Worm (Caenorhabditis elegans) whole organism, L2 larva: ENCODE measurements around the gene lron-10.

Experiments
- dmd-4 ChIP-seq: sonication (generic microtip); optimal IDR thresholded peaks from 2 replicates; lab custom pipeline; 2017; ENCODE audit warnings: missing biosample characterization, missing genetic modification characterization
- egl-27 ChIP-seq: sonication (generic microtip); optimal IDR thresholded peaks from 3 replicates; lab custom pipeline; 2017; ENCODE audit warnings: missing biosample characterization, missing genetic modification reagents, missing genetic modification characterization
- ztf-11 ChIP-seq: sonication (generic microtip); optimal IDR thresholded peaks from 2 replicates; lab custom pipeline; 2017; ENCODE audit warnings: missing biosample characterization, missing genetic modification characterization

DNA sequence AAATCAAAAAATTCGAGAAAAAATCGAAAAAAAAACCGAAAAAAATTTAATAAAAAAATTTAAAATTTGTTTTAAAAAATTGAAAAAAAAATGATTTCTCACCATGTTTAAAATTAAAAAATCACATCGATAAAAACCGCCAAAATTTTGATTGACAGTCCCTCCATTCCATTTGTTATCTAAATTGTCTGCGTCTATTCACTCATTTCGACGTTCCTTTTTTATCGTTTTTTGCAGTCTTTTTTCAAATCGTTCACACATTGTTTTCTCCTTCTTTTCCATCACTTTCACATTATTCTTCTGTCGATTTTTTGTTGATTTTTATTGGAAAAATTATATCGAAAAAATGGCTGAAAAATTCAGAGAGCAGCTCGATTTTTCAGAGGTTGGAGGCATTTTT is 34.9 kb upstream of the lron-10 start:
- no peak for TF ChIP-seq dmd-4 (tag; lab: Kevin White, UChicago)
- no peak for TF ChIP-seq ztf-11 (tag; lab: Kevin White, UChicago)
- TF ChIP-seq egl-27 (tag; lab: Kevin White, UChicago) = no peak
